Fruit fly (Drosophila melanogaster): ENCODE measurements around the gene Myo95E.

dm6 chr3R:24150103-24150502, 11.2 kb downstream of the Myo95E start, which contains the start of gene p38c:
- TF ChIP-seq CG8478 (optimal IDR thresholded peaks at IDR 0.05), result no peak
- TF ChIP-seq CTCF (optimal IDR thresholded peaks at IDR 0.05), result no peak
